Fruit fly (Drosophila melanogaster) whole organism, larva: ENCODE measurements around the gene JMJD5.

Source experiments
- noc ChIP-seq: fragments of 200-800 bp; sonication (Bioruptor generic); optimal IDR thresholded peaks from 3 replicates; lab custom pipeline; 2019; ENCODE audit warnings: missing biosample characterization, mild to moderate bottlenecking, missing genetic modification characterization, moderate library complexity

JMJD5 gene

DNA sequence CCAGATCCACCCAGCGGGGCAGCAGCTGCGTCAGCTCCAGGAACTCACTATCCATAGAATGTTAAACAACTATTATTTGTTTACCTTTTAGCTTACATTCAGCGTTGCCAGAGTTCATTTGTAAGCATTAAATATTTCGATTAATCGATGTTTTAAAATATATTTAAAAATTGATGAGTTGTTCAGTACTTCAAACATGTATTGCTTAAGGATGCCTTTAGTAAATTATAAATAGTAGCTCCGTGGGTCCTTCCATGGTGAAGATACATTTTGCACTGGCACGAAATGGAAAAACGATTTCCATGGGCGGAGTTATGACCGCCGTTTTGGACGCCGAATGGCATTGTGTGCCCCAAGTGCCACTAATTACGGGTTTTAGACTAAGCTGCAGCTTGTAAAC lies at the start of gene JMJD5, which contains the start of gene Gr61a:
JMJD5 (minus strand) TSS at position 101 of the 400 bp plus-strand sequence.
Gr61a (plus strand) TSS at position 192 of the 400 bp plus-strand sequence.
- TF ChIP-seq noc = no peak

DNA sequence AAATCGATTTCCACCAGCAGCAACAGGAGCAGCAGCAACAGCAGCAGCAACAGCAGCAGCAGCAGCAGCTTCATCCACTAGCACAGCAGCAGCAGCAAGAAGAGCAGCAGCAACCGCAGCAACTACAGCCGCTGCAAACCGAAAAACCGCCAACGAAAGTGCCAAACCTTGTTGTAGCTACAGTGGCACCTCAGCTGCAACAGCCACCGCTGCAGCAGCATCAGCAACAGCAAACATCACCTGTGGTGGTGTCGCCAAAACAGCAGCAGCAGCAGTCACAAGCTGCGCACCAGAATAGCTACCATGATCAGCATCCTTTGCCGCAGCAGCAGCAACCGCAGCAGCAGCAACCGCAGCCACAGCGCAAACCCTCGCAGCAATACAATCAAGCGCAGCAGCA lies 47.2 kb upstream of the JMJD5 start:
- TF ChIP-seq noc = no peak

DNA sequence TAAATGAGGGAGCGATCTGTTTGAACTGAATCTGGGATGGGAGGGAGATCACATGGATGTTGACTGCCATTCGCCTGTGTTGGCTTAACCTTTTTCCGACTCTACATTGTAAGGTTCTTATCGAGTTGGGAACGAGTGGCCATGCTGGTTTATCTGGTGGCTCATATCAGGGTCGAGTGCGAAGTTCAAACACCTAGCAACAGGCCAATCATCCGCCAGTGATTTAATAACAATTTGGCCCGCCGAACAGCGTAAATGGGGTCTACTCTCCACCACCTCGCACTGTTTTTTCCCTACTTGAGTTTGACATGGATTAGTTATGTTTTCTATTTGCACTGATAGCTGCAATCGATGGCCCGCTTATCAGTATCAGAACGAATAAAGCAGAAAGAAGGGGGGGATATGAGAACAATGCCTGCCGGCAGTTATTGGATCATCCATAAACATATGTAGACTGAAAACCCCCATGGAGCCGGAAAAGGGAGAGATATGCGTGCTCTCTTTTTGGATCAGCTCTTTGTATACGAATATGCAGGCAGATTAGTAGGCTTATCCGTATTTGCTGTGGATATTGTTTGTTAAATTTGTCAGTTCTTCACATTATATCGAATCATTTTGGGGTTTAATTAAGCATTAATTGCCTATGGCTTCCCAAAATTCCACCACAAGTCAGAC lies 46.4 kb upstream of the JMJD5 start:
- TF ChIP-seq noc = no peak

DNA sequence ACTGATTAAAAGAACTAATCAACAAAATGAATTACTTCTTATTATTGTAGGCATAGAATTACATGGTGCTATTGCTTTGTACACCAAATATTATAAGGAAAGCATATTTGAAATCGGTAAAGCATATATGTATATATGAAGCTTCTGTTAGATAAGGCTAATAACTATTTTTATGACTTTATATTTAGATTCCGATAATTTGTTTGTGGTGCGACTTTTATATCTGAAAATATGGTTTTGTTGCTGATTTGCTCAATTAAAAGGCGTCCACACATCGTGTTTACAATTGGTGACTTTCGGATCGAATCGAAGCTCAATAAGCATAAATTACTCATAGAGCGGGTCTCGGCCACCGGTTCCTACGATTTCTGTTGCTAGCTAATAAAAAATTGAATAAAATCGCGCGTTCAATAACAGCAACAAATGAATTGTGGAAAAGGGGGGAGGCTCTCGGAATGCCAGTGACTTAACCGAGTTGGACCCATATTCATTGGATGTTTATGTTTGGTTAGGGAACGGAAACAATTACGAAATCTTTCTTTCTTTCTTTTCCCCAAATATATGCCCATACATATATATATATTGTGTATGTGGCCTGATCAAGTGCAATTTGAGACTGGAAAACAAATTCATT lies 44.6 kb upstream of the JMJD5 start:
- no peak for TF ChIP-seq noc

- TF ChIP-seq noc = no peak
Measured at dm6 chr3L:885006-885405, 43.8 kb upstream of the JMJD5 start.

dm6 chr3L:884239-884638 lies 43.1 kb upstream of the JMJD5 start:
- TF ChIP-seq noc = no peak

DNA sequence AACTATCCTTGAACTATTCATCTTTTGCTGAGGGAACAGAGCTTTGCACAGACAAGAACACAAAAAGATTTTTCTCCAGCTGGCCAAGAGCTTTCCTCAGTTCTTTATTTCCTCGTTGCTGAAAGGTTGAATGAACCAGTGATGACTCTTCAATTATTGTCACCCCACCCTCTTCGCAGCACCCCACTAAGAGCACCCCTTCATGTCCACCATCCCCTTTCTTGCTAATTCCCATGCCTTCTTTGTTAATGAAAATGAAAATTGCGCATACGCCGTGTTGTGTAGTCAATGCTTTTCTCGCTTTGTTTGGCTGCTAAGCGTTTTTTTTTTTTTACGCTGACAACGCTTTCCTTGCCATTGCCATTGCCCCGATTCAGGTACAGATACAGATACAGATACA lies 42.6 kb upstream of the JMJD5 start:
- TF ChIP-seq noc = no peak

DNA sequence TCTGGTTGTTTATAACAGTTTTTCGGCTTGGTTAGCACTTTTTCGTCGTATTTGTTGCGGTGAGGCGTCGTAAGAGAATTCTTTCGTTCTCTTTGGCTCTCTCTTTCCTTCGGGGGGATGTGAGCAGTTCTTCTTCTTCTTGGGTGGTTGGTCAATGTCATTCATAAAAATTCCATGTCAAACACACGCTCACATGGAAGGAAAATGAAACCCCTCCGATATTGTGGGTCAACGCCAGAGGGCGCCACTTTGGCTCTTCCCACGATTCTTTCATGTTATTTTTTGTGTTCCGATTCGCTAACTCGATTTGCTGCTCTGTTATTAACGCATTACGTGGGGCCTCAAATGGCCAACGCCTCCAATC lies 41.7 kb upstream of the JMJD5 start:
- no peak for TF ChIP-seq noc

DNA sequence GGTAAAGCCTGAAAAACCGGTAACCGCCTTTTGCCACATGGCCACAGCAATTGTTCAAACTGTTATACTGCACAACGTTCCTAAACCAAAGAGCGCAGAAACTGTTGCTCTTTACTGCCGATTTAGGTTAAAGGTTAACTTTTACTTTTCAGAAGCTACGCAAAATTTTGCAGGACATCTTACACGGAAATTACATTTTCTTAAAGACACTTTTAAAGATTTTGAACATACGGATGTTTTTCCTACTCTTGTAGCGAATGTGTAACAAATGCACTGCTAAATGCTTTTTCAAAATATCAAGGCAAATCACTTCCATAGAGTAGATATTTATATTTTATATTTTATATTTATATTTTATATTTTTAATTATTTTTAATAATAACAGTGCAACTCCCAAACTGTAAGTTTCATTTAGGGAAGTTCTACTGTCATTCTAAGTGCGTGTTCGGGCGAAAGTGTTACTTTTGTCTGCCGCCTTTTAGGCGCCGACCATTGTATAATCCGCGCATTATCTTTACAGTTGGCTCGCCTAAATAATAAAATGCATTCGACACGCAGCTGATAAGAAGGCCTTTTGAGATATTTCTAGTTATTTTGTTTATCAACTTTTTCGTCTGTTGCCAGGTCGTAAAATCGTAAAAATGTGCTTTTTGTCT lies 41.2 kb upstream of the JMJD5 start:
- TF ChIP-seq noc = no peak

- TF ChIP-seq noc = no peak
Measured at dm6 chr3L:881496-882235, 40.5 kb upstream of the JMJD5 start, which contains the start of gene CG13907. Gene CG13907, minus strand, starts transcription at chr3L:882013.

dm6 chr3L:880851-881250 lies 39.7 kb upstream of the JMJD5 start:
- no peak for TF ChIP-seq noc

- TF ChIP-seq noc = peak; percentile 28
Measured at dm6 chr3L:876656-877055, 35.5 kb upstream of the JMJD5 start.

- TF ChIP-seq noc = no peak
Measured at dm6 chr3L:876087-876486, 34.9 kb upstream of the JMJD5 start.

DNA sequence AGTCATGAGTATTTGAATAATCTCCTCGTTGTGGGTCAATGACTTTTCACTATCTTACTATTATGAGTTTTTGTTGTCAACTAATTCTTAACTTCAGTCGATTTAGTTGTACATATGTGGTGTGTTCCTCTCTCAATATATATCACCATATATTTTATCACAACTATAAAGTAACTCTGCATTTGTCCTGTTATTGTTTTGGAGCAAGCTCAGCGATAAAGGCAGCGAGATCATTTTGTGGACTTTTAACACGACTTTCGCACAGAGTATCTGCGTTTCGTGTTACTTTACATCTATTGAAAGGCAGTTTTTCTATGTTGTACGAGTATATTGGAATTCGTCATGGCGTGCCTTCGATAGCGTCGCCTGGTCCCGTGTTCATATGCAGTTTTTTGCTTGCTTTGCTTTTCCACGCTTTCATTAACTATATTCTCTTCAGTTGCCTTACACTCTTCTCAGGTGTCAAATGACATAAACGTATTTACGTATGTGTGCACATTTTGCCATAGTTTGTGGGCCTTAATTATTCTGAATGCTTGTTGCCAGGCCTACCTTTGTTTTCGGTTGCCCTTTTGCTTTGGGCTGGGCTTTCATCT lies 34.4 kb upstream of the JMJD5 start:
- TF ChIP-seq noc = peak; percentile 17

- TF ChIP-seq noc = no peak
Measured at dm6 chr3L:872389-872972, 31.3 kb upstream of the JMJD5 start.

- no peak for TF ChIP-seq noc
Measured at dm6 chr3L:871713-872112, 30.6 kb upstream of the JMJD5 start, which contains the start of gene Usp10. Gene Usp10, plus strand, starts transcription at chr3L:871899.
